Worm (Caenorhabditis elegans) whole organism, L3 larva: Measurements from ENCODE around the gene cgh-1.

Experiments used
- R02D3.7 ChIP-seq: fragments of 150-350 bp; optimal IDR thresholded peaks from 2 replicates; lab custom pipeline; 2014; ENCODE audit warnings: missing biosample characterization, missing genetic modification characterization
- aly-2 ChIP-seq: fragments of 150-350 bp; optimal IDR thresholded peaks from 2 replicates; lab custom pipeline; 2014; ENCODE audit warnings: missing biosample characterization, missing genetic modification characterization
- ceh-28 ChIP-seq: fragments of 150-350 bp; optimal IDR thresholded peaks from 2 replicates; lab custom pipeline; 2014; ENCODE audit warnings: missing biosample characterization, missing genetic modification reagents, missing genetic modification characterization
- ceh-82 ChIP-seq: fragments of 150-350 bp; optimal IDR thresholded peaks from 2 replicates; lab custom pipeline; 2014; ENCODE audit warnings: missing biosample characterization, missing genetic modification characterization
- ceh-9 ChIP-seq: sonication (generic microtip); optimal IDR thresholded peaks from 2 replicates; lab custom pipeline; 2018; ENCODE audit warnings: missing biosample characterization, missing genetic modification characterization
- egl-27 ChIP-seq: sonication (generic microtip); optimal IDR thresholded peaks from 4 replicates; lab custom pipeline; 2017; ENCODE audit warnings: missing biosample characterization, missing genetic modification reagents, missing genetic modification characterization
- elt-1 ChIP-seq: fragments of 150-350 bp; optimal IDR thresholded peaks from 2 replicates; lab custom pipeline; 2014; ENCODE audit warnings: missing biosample characterization, missing genetic modification characterization
- elt-2 ChIP-seq: sonication (generic microtip); optimal IDR thresholded peaks from 2 replicates; lab custom pipeline; 2016; ENCODE audit warnings: missing genetic modification reagents, mild to moderate bottlenecking, missing genetic modification characterization, missing compliant biosample characterization
- elt-3 ChIP-seq, 3 experiments: fragments of 150-350 bp in 1 of 3; sonication (generic microtip) in 2 of 3; optimal IDR thresholded peaks; 2 replicates in 2 of 3; 4 replicates in 1 of 3; lab custom pipeline; 2014 to 2017; ENCODE audit warnings: missing biosample characterization in 3 of 3, missing genetic modification characterization in 3 of 3
- fkh-10 ChIP-seq: sonication (generic microtip); optimal IDR thresholded peaks from 2 replicates; lab custom pipeline; 2017; ENCODE audit warnings: missing biosample characterization, missing genetic modification reagents, missing genetic modification characterization
- fkh-2 ChIP-seq: fragments of 150-350 bp; optimal IDR thresholded peaks from 2 replicates; lab custom pipeline; 2014; ENCODE audit warnings: missing biosample characterization, missing genetic modification reagents, missing genetic modification characterization
- fos-1 ChIP-seq: fragments of 150-350 bp; optimal IDR thresholded peaks from 2 replicates; lab custom pipeline; 2014; ENCODE audit warnings: missing biosample characterization, missing genetic modification characterization
- hmg-11 ChIP-seq: sonication (generic microtip); optimal IDR thresholded peaks from 2 replicates; lab custom pipeline; 2016; ENCODE audit warnings: missing genetic modification characterization, missing compliant biosample characterization
- jun-1 ChIP-seq: fragments of 150-350 bp; optimal IDR thresholded peaks from 2 replicates; lab custom pipeline; 2014; ENCODE audit warnings: missing biosample characterization, missing genetic modification reagents, missing genetic modification characterization
- lin-39 ChIP-seq: fragments of 150-350 bp; optimal IDR thresholded peaks from 2 replicates; lab custom pipeline; 2018; ENCODE audit warnings: missing biosample characterization, missing genetic modification reagents, missing genetic modification characterization
- mdl-1 ChIP-seq: fragments of 150-350 bp; optimal IDR thresholded peaks from 2 replicates; lab custom pipeline; 2014; ENCODE audit warnings: missing biosample characterization, missing genetic modification characterization
- nfya-1 ChIP-seq: sonication (generic microtip); optimal IDR thresholded peaks from 2 replicates; lab custom pipeline; 2017; ENCODE audit warnings: missing genetic modification characterization, mild to moderate bottlenecking, missing compliant biosample characterization, antibody characterized with exemption, moderate library complexity; ENCODE audit not compliant: insufficient read depth
- nhr-23 ChIP-seq: fragments of 150-350 bp; optimal IDR thresholded peaks from 2 replicates; lab custom pipeline; 2014; ENCODE audit warnings: missing biosample characterization, missing genetic modification reagents, missing genetic modification characterization
- nhr-28 ChIP-seq: fragments of 150-350 bp; optimal IDR thresholded peaks from 2 replicates; lab custom pipeline; 2014; ENCODE audit warnings: missing biosample characterization, missing genetic modification characterization
- nhr-43 ChIP-seq: sonication (generic microtip); optimal IDR thresholded peaks from 2 replicates; lab custom pipeline; 2016; ENCODE audit warnings: mild to moderate bottlenecking, missing genetic modification characterization, missing compliant biosample characterization; ENCODE audit not compliant: poor library complexity, severe bottlenecking
- nhr-67 ChIP-seq: fragments of 150-350 bp; optimal IDR thresholded peaks from 2 replicates; lab custom pipeline; 2014; ENCODE audit warnings: missing biosample characterization, missing genetic modification characterization
- nhr-76 ChIP-seq: fragments of 150-350 bp; sonication (generic microtip); optimal IDR thresholded peaks from 5 replicates; lab custom pipeline; 2014; ENCODE audit warnings: missing biosample characterization, missing genetic modification characterization
- nhr-77 ChIP-seq: fragments of 150-350 bp; optimal IDR thresholded peaks from 2 replicates; lab custom pipeline; 2014; ENCODE audit warnings: missing biosample characterization, missing genetic modification characterization
- pha-4 ChIP-seq: fragments of 150-350 bp; optimal IDR thresholded peaks from 2 replicates; lab custom pipeline; 2014; ENCODE audit warnings: missing biosample characterization, missing genetic modification reagents, missing genetic modification characterization
- pqm-1 ChIP-seq: fragments of 150-350 bp; optimal IDR thresholded peaks from 2 replicates; lab custom pipeline; 2017; ENCODE audit warnings: missing biosample characterization, missing genetic modification characterization, inconsistent platforms
- sea-2 ChIP-seq: fragments of 150-350 bp; sonication (generic microtip); optimal IDR thresholded peaks from 4 replicates; lab custom pipeline; 2014; ENCODE audit warnings: missing biosample characterization, missing genetic modification reagents, missing genetic modification characterization
- skn-1 ChIP-seq: fragments of 150-350 bp; optimal IDR thresholded peaks from 2 replicates; lab custom pipeline; 2014; ENCODE audit warnings: missing biosample characterization, missing genetic modification characterization
- tbx-2 ChIP-seq: sonication (generic microtip); optimal IDR thresholded peaks from 2 replicates; lab custom pipeline; 2016; ENCODE audit warnings: mild to moderate bottlenecking, missing genetic modification characterization, missing compliant biosample characterization
- zag-1 ChIP-seq: fragments of 150-350 bp; optimal IDR thresholded peaks from 2 replicates; lab custom pipeline; 2014; ENCODE audit warnings: missing biosample characterization, missing genetic modification characterization
- ztf-4 ChIP-seq: fragments of 150-350 bp; optimal IDR thresholded peaks from 2 replicates; lab custom pipeline; 2014; ENCODE audit warnings: missing biosample characterization, missing genetic modification characterization

cgh-1 gene

ce11 chrIII:7533012-7533411 is 35.4 kb upstream of the cgh-1 start:
- TF ChIP-seq pha-4 (no peak), ceh-28 (tag; lab: Kevin White, UChicago) (peak; percentile 17), skn-1 (tag; lab: Kevin White, UChicago) (no peak)

- TF ChIP-seq nhr-76 (tag; lab: Kevin White, UChicago) (no peak), ceh-82 (no peak), jun-1 (tag; lab: Kevin White, UChicago) (no peak), hmg-11 (tag; lab: Kevin White, UChicago) (no peak), zag-1 (tag; lab: Kevin White, UChicago) (no peak), egl-27 (tag; lab: Kevin White, UChicago) (no peak), lin-39 (no peak), elt-1 (tag; lab: Kevin White, UChicago) (no peak)
Observed at ce11 chrIII:7531385-7531784, 33.8 kb upstream of the cgh-1 start.

- TF ChIP-seq skn-1 (tag; lab: Kevin White, UChicago): no peak
- no peak for TF ChIP-seq aly-2 (tag; lab: Kevin White, UChicago)
- no peak for TF ChIP-seq nhr-67 (tag; lab: Kevin White, UChicago)
- TF ChIP-seq ztf-4: no peak
- no peak for TF ChIP-seq pqm-1
- TF ChIP-seq nhr-28: no peak
- TF ChIP-seq fos-1 (tag; lab: Kevin White, UChicago): no peak
- no peak for TF ChIP-seq lin-39
- TF ChIP-seq, all 47 proteins: peak for 0
Observed at ce11 chrIII:7530830-7531229, 33.2 kb upstream of the cgh-1 start.

ce11 chrIII:7530108-7530507 is 32.5 kb upstream of the cgh-1 start:
- TF ChIP-seq aly-2 (tag; lab: Kevin White, UChicago): no peak
- TF ChIP-seq nhr-23 (tag; lab: Kevin White, UChicago): no peak
- no peak for TF ChIP-seq skn-1 (tag; lab: Kevin White, UChicago)
- TF ChIP-seq ceh-28 (tag; lab: Kevin White, UChicago): no peak
- TF ChIP-seq fkh-2: no peak
- TF ChIP-seq elt-3 (tag; optimal IDR thresholded peaks at IDR 0.05; lab: Kevin White, UChicago): no peak
- TF ChIP-seq egl-27 (tag; lab: Kevin White, UChicago): no peak
- TF ChIP-seq zag-1 (tag; lab: Kevin White, UChicago): no peak
- TF ChIP-seq R02D3.7 (tag; lab: Kevin White, UChicago): no peak
- TF ChIP-seq elt-2: no peak
- no peak for TF ChIP-seq ztf-4
- TF ChIP-seq mdl-1 (tag; lab: Kevin White, UChicago): no peak
- no peak for TF ChIP-seq sea-2 (GFP tag; lab: Kevin White, UChicago)
- no peak for TF ChIP-seq fkh-10 (GFP tag; lab: Kevin White, UChicago)

- TF ChIP-seq mdl-1 (tag; lab: Kevin White, UChicago) (no peak), nfya-1 (peak; percentile 76), nhr-28 (no peak)
Observed at ce11 chrIII:7526974-7527466, 29.4 kb upstream of the cgh-1 start.

ce11 chrIII:7524830-7525344 is 27.3 kb upstream of the cgh-1 start:
- TF ChIP-seq hmg-11 (tag; lab: Kevin White, UChicago) (no peak), nfya-1 (peak; percentile 72), ztf-4 (no peak)

ce11 chrIII:7521163-7521562 is 23.5 kb upstream of the cgh-1 start, which contains the start of gene lig-4:
Gene lig-4 (plus strand): TSS chrIII:7521463.
- TF ChIP-seq nhr-67 (tag; lab: Kevin White, UChicago) (no peak), tbx-2 (no peak), ceh-9 (tag; lab: Kevin White, UChicago) (no peak), nhr-77 (tag; lab: Kevin White, UChicago) (no peak), nhr-28 (no peak), fos-1 (tag; lab: Kevin White, UChicago) (no peak), nhr-43 (tag; lab: Kevin White, UChicago) (no peak)
